Worm (Caenorhabditis elegans) whole organism, L3 larva: Measurements from ENCODE around the gene T25D1.2.

ENCODE experiments used
- R02D3.7 ChIP-seq: fragments of 150-350 bp; optimal IDR thresholded peaks from 2 replicates; lab custom pipeline; 2014; ENCODE audit warnings: missing biosample characterization, missing genetic modification characterization
- aly-2 ChIP-seq: fragments of 150-350 bp; optimal IDR thresholded peaks from 2 replicates; lab custom pipeline; 2014; ENCODE audit warnings: missing biosample characterization, missing genetic modification characterization
- ceh-16 ChIP-seq: sonication (generic microtip); optimal IDR thresholded peaks from 2 replicates; lab custom pipeline; 2017; ENCODE audit warnings: missing biosample characterization, missing genetic modification characterization
- ceh-28 ChIP-seq: fragments of 150-350 bp; optimal IDR thresholded peaks from 2 replicates; lab custom pipeline; 2014; ENCODE audit warnings: missing biosample characterization, missing genetic modification reagents, missing genetic modification characterization
- ceh-82 ChIP-seq: fragments of 150-350 bp; optimal IDR thresholded peaks from 2 replicates; lab custom pipeline; 2014; ENCODE audit warnings: missing biosample characterization, missing genetic modification characterization
- daf-12 ChIP-seq: fragments of 150-350 bp; optimal IDR thresholded peaks from 2 replicates; lab custom pipeline; 2014; ENCODE audit warnings: missing biosample characterization, missing genetic modification reagents, missing genetic modification characterization
- egl-5 ChIP-seq: fragments of 150-350 bp; optimal IDR thresholded peaks from 2 replicates; lab custom pipeline; 2017; ENCODE audit warnings: missing biosample characterization, missing genetic modification reagents, missing genetic modification characterization, inconsistent platforms
- elt-2 ChIP-seq: sonication (generic microtip); optimal IDR thresholded peaks from 2 replicates; lab custom pipeline; 2016; ENCODE audit warnings: missing genetic modification reagents, mild to moderate bottlenecking, missing genetic modification characterization, missing compliant biosample characterization
- elt-3 ChIP-seq, 3 experiments: fragments of 150-350 bp in 1 of 3; sonication (generic microtip) in 2 of 3; optimal IDR thresholded peaks; 2 replicates in 2 of 3; 4 replicates in 1 of 3; lab custom pipeline; 2014 to 2017; ENCODE audit warnings: missing biosample characterization in 3 of 3, missing genetic modification characterization in 3 of 3
- eor-1 ChIP-seq, 2 experiments: fragments of 150-350 bp; optimal IDR thresholded peaks; 2 replicates each; lab custom pipeline; 2014 to 2018; ENCODE audit warnings: missing biosample characterization in 2 of 2, missing genetic modification characterization in 2 of 2
- fkh-10 ChIP-seq: sonication (generic microtip); optimal IDR thresholded peaks from 2 replicates; lab custom pipeline; 2017; ENCODE audit warnings: missing biosample characterization, missing genetic modification reagents, missing genetic modification characterization
- fkh-2 ChIP-seq: fragments of 150-350 bp; optimal IDR thresholded peaks from 2 replicates; lab custom pipeline; 2014; ENCODE audit warnings: missing biosample characterization, missing genetic modification reagents, missing genetic modification characterization
- fos-1 ChIP-seq: fragments of 150-350 bp; optimal IDR thresholded peaks from 2 replicates; lab custom pipeline; 2014; ENCODE audit warnings: missing biosample characterization, missing genetic modification characterization
- hmg-11 ChIP-seq: sonication (generic microtip); optimal IDR thresholded peaks from 2 replicates; lab custom pipeline; 2016; ENCODE audit warnings: missing genetic modification characterization, missing compliant biosample characterization
- lin-39 ChIP-seq: fragments of 150-350 bp; optimal IDR thresholded peaks from 2 replicates; lab custom pipeline; 2018; ENCODE audit warnings: missing biosample characterization, missing genetic modification reagents, missing genetic modification characterization
- mdl-1 ChIP-seq: fragments of 150-350 bp; optimal IDR thresholded peaks from 2 replicates; lab custom pipeline; 2014; ENCODE audit warnings: missing biosample characterization, missing genetic modification characterization
- mml-1 ChIP-seq: fragments of 150-350 bp; sonication (generic microtip); optimal IDR thresholded peaks from 3 replicates; lab custom pipeline; 2014; ENCODE audit warnings: missing biosample characterization, missing genetic modification characterization
- nfya-1 ChIP-seq: sonication (generic microtip); optimal IDR thresholded peaks from 2 replicates; lab custom pipeline; 2017; ENCODE audit warnings: missing genetic modification characterization, mild to moderate bottlenecking, missing compliant biosample characterization, antibody characterized with exemption, moderate library complexity; ENCODE audit not compliant: insufficient read depth
- nhr-11 ChIP-seq: fragments of 150-350 bp; optimal IDR thresholded peaks from 2 replicates; lab custom pipeline; 2014; ENCODE audit warnings: missing biosample characterization, missing genetic modification characterization
- nhr-12 ChIP-seq: fragments of 150-350 bp; optimal IDR thresholded peaks from 2 replicates; lab custom pipeline; 2014; ENCODE audit warnings: missing biosample characterization, missing genetic modification characterization
- nhr-23 ChIP-seq: fragments of 150-350 bp; optimal IDR thresholded peaks from 2 replicates; lab custom pipeline; 2014; ENCODE audit warnings: missing biosample characterization, missing genetic modification reagents, missing genetic modification characterization
- nhr-237 ChIP-seq: fragments of 150-350 bp; optimal IDR thresholded peaks from 2 replicates; lab custom pipeline; 2014; ENCODE audit warnings: missing biosample characterization, missing genetic modification characterization
- nhr-25 ChIP-seq: sonication (generic microtip); optimal IDR thresholded peaks from 2 replicates; lab custom pipeline; 2017; ENCODE audit warnings: missing biosample characterization, missing genetic modification characterization
- nhr-28 ChIP-seq: fragments of 150-350 bp; optimal IDR thresholded peaks from 2 replicates; lab custom pipeline; 2014; ENCODE audit warnings: missing biosample characterization, missing genetic modification characterization
- nhr-43 ChIP-seq: sonication (generic microtip); optimal IDR thresholded peaks from 2 replicates; lab custom pipeline; 2016; ENCODE audit warnings: mild to moderate bottlenecking, missing genetic modification characterization, missing compliant biosample characterization; ENCODE audit not compliant: poor library complexity, severe bottlenecking
- nhr-76 ChIP-seq: fragments of 150-350 bp; sonication (generic microtip); optimal IDR thresholded peaks from 5 replicates; lab custom pipeline; 2014; ENCODE audit warnings: missing biosample characterization, missing genetic modification characterization
- pha-4 ChIP-seq: fragments of 150-350 bp; optimal IDR thresholded peaks from 2 replicates; lab custom pipeline; 2014; ENCODE audit warnings: missing biosample characterization, missing genetic modification reagents, missing genetic modification characterization
- pqm-1 ChIP-seq: fragments of 150-350 bp; optimal IDR thresholded peaks from 2 replicates; lab custom pipeline; 2017; ENCODE audit warnings: missing biosample characterization, missing genetic modification characterization, inconsistent platforms
- sea-2 ChIP-seq: fragments of 150-350 bp; sonication (generic microtip); optimal IDR thresholded peaks from 4 replicates; lab custom pipeline; 2014; ENCODE audit warnings: missing biosample characterization, missing genetic modification reagents, missing genetic modification characterization
- skn-1 ChIP-seq: fragments of 150-350 bp; optimal IDR thresholded peaks from 2 replicates; lab custom pipeline; 2014; ENCODE audit warnings: missing biosample characterization, missing genetic modification characterization
- snpc-4 ChIP-seq: fragments of 150-350 bp; optimal IDR thresholded peaks from 2 replicates; lab custom pipeline; 2014; ENCODE audit warnings: missing biosample characterization, missing genetic modification characterization
- unc-62 ChIP-seq: fragments of 150-350 bp; sonication (generic microtip); optimal IDR thresholded peaks from 4 replicates; lab custom pipeline; 2014; ENCODE audit warnings: missing biosample characterization, missing genetic modification reagents, missing genetic modification characterization
- ztf-11 ChIP-seq: fragments of 150-350 bp; optimal IDR thresholded peaks from 2 replicates; lab custom pipeline; 2014; ENCODE audit warnings: missing biosample characterization, missing genetic modification characterization
- ztf-4 ChIP-seq: fragments of 150-350 bp; optimal IDR thresholded peaks from 2 replicates; lab custom pipeline; 2014; ENCODE audit warnings: missing biosample characterization, missing genetic modification characterization

Gene T25D1.2

DNA sequence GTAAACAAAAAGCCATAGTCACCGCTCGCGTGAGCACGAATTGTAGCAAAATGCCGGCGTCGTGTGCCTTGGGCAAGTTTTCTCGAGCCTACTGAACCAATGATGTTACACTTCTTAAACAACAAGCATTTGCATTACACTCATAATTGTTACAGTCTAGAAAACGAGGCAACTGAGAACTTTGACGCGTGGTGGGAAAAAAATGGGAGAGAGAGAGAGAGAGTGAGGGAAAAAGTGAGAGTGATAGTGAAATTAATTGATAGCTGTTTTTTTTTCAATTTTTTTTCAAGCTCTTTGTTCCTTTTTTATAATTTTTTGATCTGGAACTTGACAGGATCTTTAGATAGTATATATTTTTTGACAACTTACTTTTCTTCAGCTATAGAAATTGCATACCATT, 19.8 kb downstream of the T25D1.2 start:
- no peak for TF ChIP-seq egl-5
- no peak for TF ChIP-seq eor-1 (tag; optimal IDR thresholded peaks at IDR 0.05; lab: Kevin White, UChicago)
- TF ChIP-seq sea-2 = no peak
- no peak for TF ChIP-seq ceh-82
- TF ChIP-seq hmg-11 (tag; lab: Kevin White, UChicago) = no peak
- TF ChIP-seq lin-39 (tag; lab: Kevin White, UChicago) = no peak
- TF ChIP-seq unc-62 (GFP tag; lab: Kevin White, UChicago) = no peak
- no peak for TF ChIP-seq ztf-4
- TF ChIP-seq daf-12 = no peak
- no peak for TF ChIP-seq pqm-1
- no peak for TF ChIP-seq elt-3 (tag; optimal IDR thresholded peaks at IDR 0.05; lab: Kevin White, UChicago)
- no peak for TF ChIP-seq ceh-16 (tag; lab: Kevin White, UChicago)
- no peak for TF ChIP-seq aly-2 (tag; lab: Kevin White, UChicago)
- TF ChIP-seq nhr-76 (tag; lab: Kevin White, UChicago) = no peak
- TF ChIP-seq ceh-28 (tag; lab: Kevin White, UChicago) = no peak
- no peak for TF ChIP-seq nhr-28

- TF ChIP-seq nfya-1 (tag; lab: Kevin White, UChicago) (peak; percentile 3), lin-39 (tag; lab: Kevin White, UChicago) (no peak)
Measured at ce11 chrX:16536230-16536940, 21.0 kb downstream of the T25D1.2 start, which contains the start of gene pat-9. Gene pat-9, plus strand, starts transcription at chrX:16536890.

ce11 chrX:16540374-16540773, 25.0 kb downstream of the T25D1.2 start, which contains the start of gene osm-1:
Gene osm-1, plus strand, starts transcription at chrX:16540674.
- TF ChIP-seq snpc-4 (tag; lab: Kevin White, UChicago) = no peak
- TF ChIP-seq elt-3 (tag; optimal IDR thresholded peaks at IDR 0.05; lab: Kevin White, UChicago) = no peak
- TF ChIP-seq nhr-25 = no peak
- no peak for TF ChIP-seq ceh-16 (tag; lab: Kevin White, UChicago)
- TF ChIP-seq mml-1 = no peak
- no peak for TF ChIP-seq mdl-1
- no peak for TF ChIP-seq ztf-4
- no peak for TF ChIP-seq unc-62 (GFP tag; lab: Kevin White, UChicago)
- TF ChIP-seq pqm-1 = no peak
- no peak for TF ChIP-seq R02D3.7 (tag; lab: Kevin White, UChicago)
- no peak for TF ChIP-seq egl-5
- TF ChIP-seq, all 47 proteins: peak for 0

ce11 chrX:16543887-16544286, 28.5 kb downstream of the T25D1.2 start:
- TF ChIP-seq ceh-82 = no peak
- TF ChIP-seq nhr-237 (tag; lab: Kevin White, UChicago) = no peak
- no peak for TF ChIP-seq nhr-23 (tag; lab: Kevin White, UChicago)
- no peak for TF ChIP-seq fkh-10
- TF ChIP-seq pqm-1 = no peak
- no peak for TF ChIP-seq mdl-1
- no peak for TF ChIP-seq ceh-28 (tag; lab: Kevin White, UChicago)
- TF ChIP-seq pha-4 = no peak
- no peak for TF ChIP-seq nhr-28
- no peak for TF ChIP-seq nhr-12 (tag; lab: Kevin White, UChicago)
- TF ChIP-seq lin-39 (tag; lab: Kevin White, UChicago) = no peak
- no peak for TF ChIP-seq skn-1 (tag; lab: Kevin White, UChicago)
- TF ChIP-seq ztf-11 (tag; lab: Kevin White, UChicago) = no peak
- no peak for TF ChIP-seq elt-2
- TF ChIP-seq nhr-43 = no peak
- no peak for TF ChIP-seq R02D3.7 (tag; lab: Kevin White, UChicago)
- TF ChIP-seq nhr-11 (tag; lab: Kevin White, UChicago) = no peak
- no peak for TF ChIP-seq mml-1

DNA sequence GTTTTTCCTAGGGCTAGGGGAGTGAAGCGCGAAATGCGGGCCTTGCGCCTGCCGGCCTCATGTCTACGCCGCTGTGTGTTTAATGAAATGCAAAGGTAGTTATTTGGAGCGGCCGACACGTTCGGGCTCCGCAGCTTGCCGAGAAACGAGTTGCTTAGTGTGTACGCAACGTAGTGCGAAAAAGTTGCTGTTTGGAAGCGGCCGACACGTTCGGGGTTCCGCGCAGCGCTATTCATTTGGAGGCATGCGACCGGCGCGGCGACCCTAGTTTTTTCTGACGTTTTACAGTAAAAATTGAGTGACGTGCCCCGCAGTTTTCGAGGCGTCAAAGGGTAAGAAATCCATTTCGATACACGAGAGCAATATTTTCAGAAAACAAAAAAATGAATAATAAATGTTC, 30.3 kb downstream of the T25D1.2 start:
- TF ChIP-seq fkh-2 (no peak), fos-1 (tag; lab: Kevin White, UChicago) (no peak), snpc-4 (tag; lab: Kevin White, UChicago) (peak; percentile 76)
